Worm (Caenorhabditis elegans) whole organism, L4/young adult: ENCODE measurements around the gene clh-6.

Source experiments
- dao-5 ChIP-seq: sonication (generic microtip); optimal IDR thresholded peaks from 2 replicates; lab custom pipeline; 2016; ENCODE audit warnings: missing genotype, missing genetic modification characterization, moderate library complexity, missing compliant biosample characterization
- him-1 ChIP-seq: sonication (generic microtip); optimal IDR thresholded peaks from 2 replicates; lab custom pipeline; 2016; ENCODE audit warnings: missing genotype, missing genetic modification reagents, missing genetic modification characterization, missing compliant biosample characterization

ce11 chrV:12025683-12026082 lies 37.5 kb downstream of the clh-6 start:
- TF ChIP-seq him-1 (tag; lab: Kevin White, UChicago) (peak; percentile 4), dao-5 (tag; lab: Kevin White, UChicago) (no peak)
